Fruit fly (Drosophila melanogaster): Measurements from ENCODE around the gene CG2126.

Gene CG2126

DNA sequence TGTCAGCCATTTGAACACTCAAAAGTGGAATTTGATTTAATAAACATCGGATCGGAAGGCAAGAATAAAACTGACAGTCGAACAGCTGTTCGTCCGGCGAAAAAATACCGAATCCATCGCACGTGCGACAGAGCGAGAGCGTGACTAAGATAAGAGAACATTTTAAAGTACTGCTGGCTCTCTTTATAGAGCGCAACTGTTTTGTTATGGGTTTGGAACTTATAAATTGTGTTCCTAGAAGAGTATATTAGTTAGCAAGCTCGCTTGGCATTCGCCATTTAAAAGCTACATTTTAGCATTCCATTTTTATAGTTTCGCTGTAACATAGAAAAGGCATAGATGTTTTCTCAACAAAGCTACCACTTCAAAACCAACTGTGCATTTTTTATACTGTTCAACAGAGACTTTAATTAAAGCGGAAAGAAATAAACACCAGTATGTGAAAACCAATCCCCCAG lies 33.6 kb upstream of the CG2126 start, which contains the start of gene Rift (continued):
- no peak for TF ChIP-seq dimm (GFP tag; IDR thresholded peaks at IDR 0.05)
- no peak for TF ChIP-seq psq (GFP tag; optimal IDR thresholded peaks at IDR 0.05)
- TF ChIP-seq ems (GFP tag; optimal IDR thresholded peaks at IDR 0.05): no peak
- TF ChIP-seq kay (GFP tag; optimal IDR thresholded peaks at IDR 0.05): no peak
- no peak for TF ChIP-seq CG11696 (GFP tag; IDR thresholded peaks at IDR 0.05)
- TF ChIP-seq CG15073 (GFP tag; optimal IDR thresholded peaks at IDR 0.05): no peak
- no peak; the same call in 2 of the 3 replicates for TF ChIP-seq gce (GFP tag; IDR thresholded peaks at IDR 0.05)
- no peak for TF ChIP-seq zen2 (GFP tag; IDR thresholded peaks at IDR 0.05; ENCODE audit: partially characterized antibody)
- TF ChIP-seq CG12391 (tag; optimal IDR thresholded peaks at IDR 0.05): peak; percentile 55
- TF ChIP-seq hbn (GFP tag; IDR thresholded peaks at IDR 0.05; ENCODE audit: partially characterized antibody): peak; percentile 18; the same call in 1 of the 2 replicates
- peak; percentile 32 for TF ChIP-seq tap (tag; optimal IDR thresholded peaks at IDR 0.05)
- TF ChIP-seq cad (GFP tag; optimal IDR thresholded peaks at IDR 0.05): no peak
- no peak for TF ChIP-seq Awh (GFP tag; IDR thresholded peaks at IDR 0.05)
- TF ChIP-seq CG1024 (GFP tag; IDR thresholded peaks at IDR 0.05): no peak
- TF ChIP-seq sens-2 (GFP tag; IDR thresholded peaks at IDR 0.05): no peak
- no peak for TF ChIP-seq CG9437 (GFP tag; optimal IDR thresholded peaks at IDR 0.05)
- no peak for TF ChIP-seq CG10959 (GFP tag; IDR thresholded peaks at IDR 0.05)
- TF ChIP-seq crol (GFP tag; IDR thresholded peaks at IDR 0.05): no peak
- TF ChIP-seq CG17612 (GFP tag; IDR thresholded peaks at IDR 0.05): no peak
- no peak for TF ChIP-seq CG9876 (GFP tag; optimal IDR thresholded peaks at IDR 0.05)
- TF ChIP-seq CG8478 (optimal IDR thresholded peaks at IDR 0.05): no peak
- TF ChIP-seq dm (GFP tag; optimal IDR thresholded peaks at IDR 0.05): peak; percentile 28
- peak; percentile 75 for TF ChIP-seq CG32532 (GFP tag; IDR thresholded peaks at IDR 0.05)
- TF ChIP-seq CG2889 (GFP tag; IDR thresholded peaks at IDR 0.05): no peak
- no peak for TF ChIP-seq CG6175 (GFP tag; IDR thresholded peaks at IDR 0.05)
- peak; percentile 67; the same call in 1 of the 2 replicates for TF ChIP-seq CG16779 (GFP tag; IDR thresholded peaks at IDR 0.05)
- TF ChIP-seq H15 (GFP tag; IDR thresholded peaks at IDR 0.05): no peak
- TF ChIP-seq schlank (tag; optimal IDR thresholded peaks at IDR 0.05): no peak
- TF ChIP-seq grn (GFP tag; optimal IDR thresholded peaks at IDR 0.05): no peak
- no peak for TF ChIP-seq CG10321 (GFP tag; IDR thresholded peaks at IDR 0.05)
- no peak for TF ChIP-seq CG11560 (tag; IDR thresholded peaks at IDR 0.05)
- TF ChIP-seq ro (GFP tag; IDR thresholded peaks at IDR 0.05): no peak
- TF ChIP-seq CG11093 (GFP tag; IDR thresholded peaks at IDR 0.05): 0 out of 3 replicates have a peak, but pooled peaks have one; percentile 31
- TF ChIP-seq Spps (tag; optimal IDR thresholded peaks at IDR 0.05): no peak
- no peak for TF ChIP-seq CkIIα-i1 (GFP tag; IDR thresholded peaks at IDR 0.05)
- TF ChIP-seq h (optimal IDR thresholded peaks at IDR 0.05): no peak
- TF ChIP-seq Dp (GFP tag; optimal IDR thresholded peaks at IDR 0.05): no peak
- TF ChIP-seq Fer2 (tag; optimal IDR thresholded peaks at IDR 0.05): no peak
- TF ChIP-seq CG14014 (GFP tag; IDR thresholded peaks at IDR 0.05): peak; percentile 56; the same call in 1 of the 2 replicates
- TF ChIP-seq HmgZ (tag; optimal IDR thresholded peaks at IDR 0.05): peak; percentile 19
- no peak for TF ChIP-seq gro (GFP tag; optimal IDR thresholded peaks at IDR 0.05)
- TF ChIP-seq CrebB (tag; optimal IDR thresholded peaks at IDR 0.05): no peak
- TF ChIP-seq ap (GFP tag; IDR thresholded peaks at IDR 0.05): no peak
- TF ChIP-seq CG9609 (GFP tag; optimal IDR thresholded peaks at IDR 0.05): peak; percentile 31
- TF ChIP-seq lbe (GFP tag; optimal IDR thresholded peaks at IDR 0.05): peak; percentile 38
- no peak for TF ChIP-seq eyg (GFP tag; optimal IDR thresholded peaks at IDR 0.05)
- peak; percentile 4 to 26 for TF ChIP-seq Pdp1 (GFP tag; optimal IDR thresholded peaks at IDR 0.05)
- TF ChIP-seq Hr51 (GFP tag; optimal IDR thresholded peaks at IDR 0.05): peak in 1 of 2 experiments; percentile 44
- no peak for TF ChIP-seq CG15601 (tag; optimal IDR thresholded peaks at IDR 0.05)
- TF ChIP-seq tin (GFP tag; optimal IDR thresholded peaks at IDR 0.05): no peak
- TF ChIP-seq CG18599 (GFP tag; optimal IDR thresholded peaks at IDR 0.05): peak; percentile 55
- peak; percentile 41 for TF ChIP-seq kni (GFP tag; optimal IDR thresholded peaks at IDR 0.05)
- 0 out of 3 replicates have a peak, but pooled peaks have one; percentile 38 for TF ChIP-seq CG34224 (GFP tag; IDR thresholded peaks at IDR 0.05; ENCODE audit: partially characterized antibody)

Data from whole organism, embryonic.